Worm (Caenorhabditis elegans): ENCODE results near the gene C36A4.11.

DNA sequence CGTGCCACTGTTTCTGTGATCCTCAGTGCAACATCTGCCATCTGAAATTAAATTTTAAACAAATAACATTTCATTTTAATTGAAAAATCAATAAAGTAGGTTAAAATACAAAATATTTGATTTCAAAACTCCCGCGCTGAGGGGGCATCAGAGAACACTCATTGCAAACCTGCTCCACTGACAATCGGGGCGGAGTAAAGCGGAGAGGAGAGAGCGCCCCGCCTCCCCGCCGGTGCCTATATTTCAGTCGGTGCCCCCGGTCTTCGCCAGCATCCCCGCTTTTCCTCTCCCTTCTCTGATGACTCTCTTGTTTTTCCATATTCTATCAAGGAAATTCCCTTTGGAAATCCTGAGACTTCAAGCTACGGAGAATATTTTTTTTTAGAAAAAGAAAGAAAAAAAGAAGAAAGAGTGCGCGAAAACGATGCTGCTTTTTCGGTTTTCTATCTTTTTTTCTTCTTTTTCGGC, 22.6 kb downstream of the C36A4.11 start, which contains the start of gene brc-1:
- TF ChIP-seq sea-1 (GFP tag; conservative IDR thresholded peaks at IDR 0.05) = peak; percentile 48; the same call in 1 of the 2 replicates
- no peak for TF ChIP-seq scrt-1 (GFP tag; IDR thresholded peaks at IDR 0.05)
- TF ChIP-seq ama-1 (optimal IDR thresholded peaks at IDR 0.05) = no peak
- TF ChIP-seq F13C5.2 (tag; optimal IDR thresholded peaks at IDR 0.05) = peak; percentile 84
- TF ChIP-seq pes-1 (GFP tag; IDR thresholded peaks at IDR 0.05) = 0 out of 2 replicates have a peak, but pooled peaks have one; percentile 31
- TF ChIP-seq ets-7 (tag; optimal IDR thresholded peaks at IDR 0.05) = no peak
- TF ChIP-seq flt-1 (GFP tag; IDR thresholded peaks at IDR 0.05) = peak; percentile 32; the same call in 1 of the 2 replicates
